Fruit fly (Drosophila melanogaster) whole organism, pupa: ENCODE data around the gene CG11089.

Source experiments
- CG14655 ChIP-seq: fragments of 200-800 bp; sonication (Bioruptor generic); optimal IDR thresholded peaks from 3 replicates; lab custom pipeline; 2017; ENCODE audit warnings: mild to moderate bottlenecking, missing biosample characterization, missing genetic modification reagents, missing genetic modification characterization
- CG15710 ChIP-seq: fragments of 200-800 bp; sonication (Bioruptor generic); optimal IDR thresholded peaks from 2 replicates; lab custom pipeline; 2018; ENCODE audit warnings: missing biosample characterization, mild to moderate bottlenecking, missing genetic modification characterization, moderate library complexity
- CG32121 ChIP-seq: fragments of 200-800 bp; sonication (Bioruptor generic); IDR thresholded peaks from 2 replicates; pipeline ENCODE4 v1.3.6; 2022; ENCODE audit warnings: missing biosample characterization, missing genetic modification characterization
- CG9948 ChIP-seq: fragments of 200-800 bp; sonication (Bioruptor generic); optimal IDR thresholded peaks from 2 replicates; lab custom pipeline; 2018; ENCODE audit warnings: missing biosample characterization, mild to moderate bottlenecking, missing genetic modification characterization, moderate library complexity
- EcR ChIP-seq: fragments of 200-800 bp; sonication (Bioruptor generic); optimal IDR thresholded peaks from 3 replicates; lab custom pipeline; 2019; ENCODE audit warnings: missing biosample characterization, missing genetic modification characterization, mild to moderate bottlenecking, moderate library complexity, missing genetic modification reagents
- Pif1B ChIP-seq: fragments of 200-800 bp; sonication (Bioruptor generic); optimal IDR thresholded peaks from 3 replicates; lab custom pipeline; 2016; ENCODE audit warnings: missing biosample characterization, missing genetic modification characterization
- gl ChIP-seq: fragments of 200-800 bp; sonication (Bioruptor generic); optimal IDR thresholded peaks from 2 replicates; lab custom pipeline; 2018; ENCODE audit warnings: missing biosample characterization, mild to moderate bottlenecking, missing genetic modification characterization

DNA sequence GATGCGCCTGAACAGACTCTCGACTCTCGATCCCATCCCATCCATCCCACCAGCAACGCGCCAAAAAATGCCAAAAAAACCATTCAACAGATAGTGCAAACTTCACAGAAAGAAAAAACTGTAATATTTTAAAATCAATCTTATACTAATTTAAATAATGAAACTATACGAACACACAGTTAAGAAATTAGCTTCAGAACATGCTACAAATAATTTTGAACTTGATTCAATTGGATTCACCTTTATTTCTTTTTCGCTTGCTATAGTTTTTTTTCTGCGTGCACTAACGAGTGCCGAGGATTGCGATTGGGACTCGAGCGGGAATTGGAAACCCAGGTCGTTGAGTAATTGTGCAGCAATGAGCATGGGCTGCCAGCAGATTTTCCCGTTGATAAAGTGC, 31.2 kb downstream of the CG11089 start:
- TF ChIP-seq EcR (GFP tag; lab: Kevin White, UChicago) (no peak), CG15710 (tag; lab: Kevin White, UChicago) (no peak), gl (tag; lab: Kevin White, UChicago) (no peak), CG32121 (GFP tag; lab: Robert Waterston, UW) (peak; percentile 68), CG9948 (tag; lab: Kevin White, UChicago) (no peak), Pif1B (GFP tag; lab: Kevin White, UChicago) (no peak), CG14655 (GFP tag; lab: Kevin White, UChicago) (peak; percentile 28)
